Worm (Caenorhabditis elegans): ENCODE results near the gene Y37D8A.5.

The Y37D8A.5 gene

DNA sequence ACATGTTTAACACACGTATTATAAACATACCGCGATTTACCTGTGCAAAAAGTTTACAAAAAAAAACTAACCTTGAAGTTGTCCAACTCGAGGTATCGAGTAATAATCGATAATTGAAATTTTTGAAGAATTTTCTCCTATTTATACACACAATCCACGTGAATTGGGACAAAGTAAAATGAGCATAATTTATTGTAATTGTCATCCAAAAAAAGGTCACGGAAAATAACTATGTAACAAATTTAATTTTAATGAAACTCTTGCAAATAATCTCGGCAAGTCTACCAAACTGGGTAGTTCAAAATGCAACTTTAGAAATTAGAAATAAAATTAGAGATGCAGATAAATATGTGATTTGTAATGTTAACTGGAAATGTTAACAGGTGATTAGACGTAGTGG lies at the start of gene Y37D8A.5:
Gene Y37D8A.5 (minus strand): TSS at position 101 of the 400 bp plus-strand sequence.
- TF ChIP-seq dao-5 (tag; optimal IDR thresholded peaks at IDR 0.05) (no peak), him-1 (tag; optimal IDR thresholded peaks at IDR 0.05) (no peak), W03F9.2 (tag; optimal IDR thresholded peaks at IDR 0.05) (no peak)

DNA sequence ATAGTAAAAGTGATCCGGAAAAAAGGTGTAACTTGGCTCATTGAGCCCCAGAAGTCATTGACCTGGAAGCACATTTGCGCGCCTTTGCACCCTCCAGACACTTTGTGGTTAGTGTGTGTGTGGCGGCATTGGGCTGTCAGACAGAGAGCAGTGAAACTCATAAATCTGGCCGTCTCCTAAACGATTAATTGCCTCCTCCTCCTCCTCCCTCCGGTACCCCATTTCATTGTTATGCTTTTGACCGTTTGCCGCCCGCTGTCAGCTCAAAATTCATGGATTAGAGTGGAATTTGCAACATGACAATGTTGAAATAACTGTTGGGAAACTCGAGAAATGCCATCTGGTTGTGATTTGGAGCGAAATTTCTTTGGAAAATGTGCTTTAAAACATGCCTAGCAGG lies 48.8 kb upstream of the Y37D8A.5 start:
- TF ChIP-seq dao-5 (tag; optimal IDR thresholded peaks at IDR 0.05) (no peak), him-1 (tag; optimal IDR thresholded peaks at IDR 0.05) (no peak), W03F9.2 (tag; optimal IDR thresholded peaks at IDR 0.05) (no peak)

DNA sequence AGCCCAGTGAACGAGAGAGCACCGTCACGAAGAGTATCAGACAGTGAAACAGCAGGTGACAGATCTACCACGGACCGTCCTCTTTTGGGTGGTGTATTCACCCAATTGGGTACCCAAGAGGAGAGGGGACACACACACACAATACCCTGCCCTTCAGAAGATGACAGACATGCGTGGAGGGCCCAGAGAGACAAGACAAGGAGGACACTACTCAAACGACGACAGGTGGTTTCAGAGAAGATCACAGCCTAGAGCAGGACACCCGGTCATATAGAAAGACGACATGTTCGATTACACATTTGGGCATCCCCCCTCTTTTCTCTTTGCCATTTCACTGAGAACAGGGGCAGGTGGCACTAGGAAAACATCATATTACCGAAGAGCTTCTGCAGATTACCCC lies 38.9 kb upstream of the Y37D8A.5 start:
- TF ChIP-seq him-1 (tag; optimal IDR thresholded peaks at IDR 0.05), result no peak
- no peak for TF ChIP-seq W03F9.2 (tag; optimal IDR thresholded peaks at IDR 0.05)
- no peak for TF ChIP-seq dao-5 (tag; optimal IDR thresholded peaks at IDR 0.05)

DNA sequence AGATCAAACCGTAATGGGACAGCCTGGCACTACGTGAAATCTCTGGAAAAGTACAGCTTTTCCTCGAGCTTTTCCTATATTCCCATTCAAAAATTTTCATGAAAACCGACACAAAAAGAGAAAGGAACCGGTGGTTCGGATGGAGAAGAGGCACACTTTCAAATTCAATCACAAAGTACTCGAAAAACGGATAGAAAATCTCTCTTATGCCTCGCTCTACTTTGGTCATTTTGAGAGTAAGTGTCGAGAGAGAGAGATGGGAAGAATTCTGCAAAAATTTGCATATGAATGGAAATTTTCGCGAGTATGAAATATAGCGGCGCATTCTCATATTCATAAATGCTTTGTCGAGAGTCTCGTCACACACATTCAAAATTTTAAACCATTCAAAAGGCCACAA lies 37.5 kb upstream of the Y37D8A.5 start:
- TF ChIP-seq W03F9.2 (tag; optimal IDR thresholded peaks at IDR 0.05) (no peak), dao-5 (tag; optimal IDR thresholded peaks at IDR 0.05) (no peak), him-1 (tag; optimal IDR thresholded peaks at IDR 0.05) (no peak)

DNA sequence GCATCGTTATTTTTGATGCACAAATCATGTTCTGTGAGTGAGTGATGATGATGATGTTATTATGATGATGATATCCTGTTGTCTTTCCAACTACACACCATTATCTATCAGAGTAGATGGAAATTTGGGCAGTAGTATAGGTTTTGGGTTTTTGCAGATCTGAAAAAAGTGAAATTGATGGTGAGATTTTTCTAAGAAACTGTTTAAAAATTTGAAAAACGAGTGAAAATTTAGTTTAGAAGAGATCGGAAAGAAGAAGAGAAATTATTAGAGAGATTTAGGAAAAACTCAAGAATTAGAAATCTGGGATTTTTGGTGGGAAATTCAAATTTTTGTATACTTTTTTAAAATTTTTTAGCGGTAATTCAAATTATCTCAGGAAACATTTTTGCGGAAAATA lies 36.3 kb upstream of the Y37D8A.5 start, which contains the start of the genes Y37D8A.29 and unc-71:
Gene Y37D8A.29 (minus strand): TSS at position 101 of the 400 bp plus-strand sequence.
Gene unc-71 (minus strand): TSS at position 159 of the 400 bp plus-strand sequence.
- TF ChIP-seq W03F9.2 (tag; optimal IDR thresholded peaks at IDR 0.05) (no peak), dao-5 (tag; optimal IDR thresholded peaks at IDR 0.05) (no peak), him-1 (tag; optimal IDR thresholded peaks at IDR 0.05) (no peak)

DNA sequence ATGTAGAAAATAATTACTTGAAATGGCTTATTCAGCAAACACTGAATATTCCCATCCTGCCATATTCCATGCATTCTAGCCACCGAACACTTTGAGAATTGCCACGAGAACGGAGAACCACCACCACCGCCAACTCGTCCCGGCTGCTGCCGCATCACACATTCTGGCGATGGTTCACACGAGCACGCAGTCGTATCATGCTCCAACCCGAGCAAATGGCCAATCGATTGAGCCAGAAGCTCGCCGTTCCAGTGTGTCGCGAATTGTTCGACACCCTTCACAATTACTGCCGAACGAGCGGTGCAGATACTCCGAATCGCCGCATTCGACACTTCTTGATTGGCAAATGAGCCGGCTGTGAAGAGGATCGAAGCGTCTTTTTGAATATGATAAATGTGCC lies 29.9 kb upstream of the Y37D8A.5 start:
- TF ChIP-seq him-1 (tag; optimal IDR thresholded peaks at IDR 0.05), result no peak
- no peak for TF ChIP-seq dao-5 (tag; optimal IDR thresholded peaks at IDR 0.05)
- TF ChIP-seq W03F9.2 (tag; optimal IDR thresholded peaks at IDR 0.05), result no peak

DNA sequence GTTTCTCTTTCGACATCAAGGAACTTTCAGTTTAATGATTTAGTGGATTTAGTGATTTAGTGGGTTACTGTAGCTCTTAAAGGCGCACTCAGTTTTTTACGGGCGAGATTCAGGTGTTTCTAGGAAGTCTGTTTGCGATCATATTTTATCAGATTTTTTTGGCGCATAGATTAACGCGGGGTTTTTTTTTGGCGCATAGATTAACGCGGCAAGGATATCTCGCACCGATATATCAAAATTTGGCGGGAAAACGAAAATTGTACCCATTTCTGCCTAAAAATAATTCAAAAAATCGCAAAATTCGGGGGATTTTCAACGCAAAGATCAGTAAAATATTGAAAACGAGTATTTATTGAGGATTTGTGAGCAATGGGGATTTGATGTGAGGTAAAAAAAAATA lies 25.4 kb upstream of the Y37D8A.5 start:
- TF ChIP-seq W03F9.2 (tag; optimal IDR thresholded peaks at IDR 0.05) (no peak), dao-5 (tag; optimal IDR thresholded peaks at IDR 0.05) (no peak), him-1 (tag; optimal IDR thresholded peaks at IDR 0.05) (no peak)

DNA sequence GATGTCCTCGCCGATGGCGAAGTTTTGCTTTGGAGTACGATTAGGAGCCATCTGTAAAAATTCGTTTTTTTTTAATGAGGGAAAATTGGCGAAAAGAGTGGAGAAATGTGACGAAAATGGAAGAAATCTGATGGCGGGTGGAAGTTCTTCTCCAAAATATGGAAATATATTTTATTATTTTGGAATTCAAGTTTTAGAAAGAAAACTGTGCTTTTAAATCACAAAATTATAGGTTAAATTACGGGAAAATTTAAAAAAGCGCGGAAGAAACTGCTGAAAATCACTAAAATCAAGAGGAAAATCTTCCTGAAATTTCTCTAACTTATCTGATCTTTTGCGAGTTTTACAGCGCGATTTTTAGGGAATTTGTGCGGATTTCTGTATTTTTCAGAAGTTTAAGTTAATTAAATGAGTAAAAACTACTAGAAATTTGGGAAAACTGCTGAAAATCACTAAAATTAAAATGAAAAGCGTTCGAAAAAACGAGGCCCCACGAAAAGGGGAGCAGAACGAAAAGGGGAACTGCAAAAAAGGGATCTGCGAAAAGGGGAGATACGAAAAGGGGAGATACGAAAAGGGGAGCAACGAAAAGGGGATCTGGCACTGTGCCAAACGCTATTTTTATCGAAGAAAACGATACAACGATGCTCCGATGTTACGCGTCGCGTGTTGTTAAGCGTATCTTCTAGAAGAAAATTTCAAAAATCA lies 22.4 kb upstream of the Y37D8A.5 start, which contains the start of the genes cec-7 and enu-3.5:
Gene cec-7 (minus strand): TSS at position 51 of the 708 bp plus-strand sequence.
Gene enu-3.5 (plus strand): TSS at position 670 of the 708 bp plus-strand sequence.
- TF ChIP-seq W03F9.2 (tag; optimal IDR thresholded peaks at IDR 0.05) (no peak), him-1 (tag; optimal IDR thresholded peaks at IDR 0.05) (no peak), dao-5 (tag; optimal IDR thresholded peaks at IDR 0.05) (no peak)

DNA sequence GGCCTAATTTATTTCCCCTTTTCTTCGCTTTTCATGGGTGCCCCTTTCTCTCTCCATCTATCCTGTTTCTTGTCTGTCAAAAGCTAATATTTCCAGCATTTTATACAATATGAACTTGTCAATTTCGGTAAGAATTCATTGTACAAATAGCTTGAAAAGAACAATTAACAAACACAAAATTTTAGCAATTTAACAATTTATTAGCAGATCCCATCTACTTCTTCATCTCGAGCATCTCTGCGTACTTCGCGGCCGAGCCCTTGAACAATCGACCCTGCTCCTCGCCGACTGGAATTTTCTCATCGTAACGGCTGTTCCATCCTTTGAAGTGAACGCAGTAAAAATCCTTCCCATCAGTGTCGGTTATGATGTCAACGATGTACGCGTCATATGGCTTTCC lies 20.4 kb upstream of the Y37D8A.5 start:
- TF ChIP-seq dao-5 (tag; optimal IDR thresholded peaks at IDR 0.05) (no peak), W03F9.2 (tag; optimal IDR thresholded peaks at IDR 0.05) (no peak), him-1 (tag; optimal IDR thresholded peaks at IDR 0.05) (no peak)

DNA sequence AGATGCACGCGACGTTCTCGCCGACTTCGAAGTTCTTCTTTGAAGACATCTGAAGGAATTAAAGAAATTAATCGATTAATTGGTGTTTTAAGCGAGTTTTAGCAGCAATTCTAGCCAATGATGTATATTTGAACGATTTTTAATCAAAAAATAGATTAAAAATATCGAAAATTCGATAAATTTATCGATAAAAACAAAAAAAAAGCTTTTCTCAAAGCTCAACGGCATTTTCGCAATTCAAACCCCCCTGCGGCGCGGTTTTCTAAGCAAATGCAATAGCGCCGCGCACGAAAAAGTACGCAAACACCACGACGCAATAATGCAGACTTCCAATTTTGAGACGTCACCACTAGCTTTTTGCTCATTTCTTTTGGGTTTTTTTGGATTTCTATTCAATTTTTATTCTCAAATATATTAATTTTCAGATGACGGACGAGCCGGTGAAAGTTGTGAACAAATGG lies 19.3 kb upstream of the Y37D8A.5 start, which contains the start of the genes mrg-1 and spcs-2:
Gene mrg-1 (minus strand): TSS at position 51 of the 461 bp plus-strand sequence.
Gene spcs-2 (plus strand): TSS at position 426 of the 461 bp plus-strand sequence.
- TF ChIP-seq dao-5 (tag; optimal IDR thresholded peaks at IDR 0.05), result no peak
- peak; percentile 59 for TF ChIP-seq him-1 (tag; optimal IDR thresholded peaks at IDR 0.05)
- peak; percentile 94 for TF ChIP-seq W03F9.2 (tag; optimal IDR thresholded peaks at IDR 0.05)

DNA sequence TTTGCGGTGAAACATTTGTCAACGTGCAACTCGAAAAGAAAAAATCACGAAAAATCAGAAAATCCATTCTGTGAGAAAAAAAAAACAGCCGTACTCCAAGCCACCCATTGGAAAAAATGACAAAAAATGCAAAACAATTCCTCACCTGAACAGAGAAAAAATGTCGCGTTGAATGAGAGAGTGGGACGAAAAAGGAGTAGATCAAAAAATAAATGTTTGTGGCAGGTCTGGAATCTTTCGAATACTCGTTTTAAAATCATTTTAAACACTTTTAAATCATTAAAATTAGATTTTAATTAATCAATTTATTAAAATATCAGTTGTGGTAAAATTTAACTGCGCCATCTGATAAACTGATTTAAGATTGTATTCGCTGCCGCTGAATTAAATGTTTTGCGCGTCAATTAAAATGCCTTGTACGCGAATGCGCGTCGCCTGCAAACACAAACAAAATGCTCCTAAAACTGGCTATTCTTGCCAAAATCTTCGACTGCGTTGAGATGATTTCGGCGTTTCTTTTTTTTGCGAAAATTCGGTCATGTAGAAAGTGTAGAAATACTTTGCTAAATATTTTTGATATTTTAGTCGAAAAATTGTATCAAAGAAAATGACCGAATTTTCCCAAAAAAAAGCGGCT lies 14.9 kb upstream of the Y37D8A.5 start, which contains the start of gene Y37D8A.6:
Gene Y37D8A.6 (minus strand): TSS at position 238 of the 637 bp plus-strand sequence.
- no peak for TF ChIP-seq W03F9.2 (tag; optimal IDR thresholded peaks at IDR 0.05)
- no peak for TF ChIP-seq dao-5 (tag; optimal IDR thresholded peaks at IDR 0.05)
- no peak for TF ChIP-seq him-1 (tag; optimal IDR thresholded peaks at IDR 0.05)

DNA sequence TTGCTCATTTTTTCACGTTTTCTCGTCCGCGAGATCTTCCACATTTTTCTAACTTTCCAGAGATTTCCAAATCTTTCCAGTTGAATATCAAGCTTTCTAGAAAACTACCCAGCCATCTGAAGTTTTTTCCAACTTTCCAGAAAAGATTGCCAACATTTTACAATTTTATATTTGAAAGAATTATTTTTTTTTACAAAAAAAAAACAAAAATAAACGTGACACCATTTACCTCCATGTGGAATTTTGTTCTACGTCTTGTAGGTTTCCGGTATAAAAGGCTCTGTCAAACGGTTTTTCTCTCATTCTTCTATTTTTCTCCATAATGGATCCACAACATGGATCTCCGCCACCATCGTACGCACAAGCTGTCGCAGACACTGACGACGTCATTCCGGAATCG lies 9.4 kb upstream of the Y37D8A.5 start, which contains the start of gene Y37D8A.8:
Gene Y37D8A.8 (plus strand): TSS at position 301 of the 400 bp plus-strand sequence.
- TF ChIP-seq dao-5 (tag; optimal IDR thresholded peaks at IDR 0.05) (no peak), him-1 (tag; optimal IDR thresholded peaks at IDR 0.05) (no peak), W03F9.2 (tag; optimal IDR thresholded peaks at IDR 0.05) (no peak)

DNA sequence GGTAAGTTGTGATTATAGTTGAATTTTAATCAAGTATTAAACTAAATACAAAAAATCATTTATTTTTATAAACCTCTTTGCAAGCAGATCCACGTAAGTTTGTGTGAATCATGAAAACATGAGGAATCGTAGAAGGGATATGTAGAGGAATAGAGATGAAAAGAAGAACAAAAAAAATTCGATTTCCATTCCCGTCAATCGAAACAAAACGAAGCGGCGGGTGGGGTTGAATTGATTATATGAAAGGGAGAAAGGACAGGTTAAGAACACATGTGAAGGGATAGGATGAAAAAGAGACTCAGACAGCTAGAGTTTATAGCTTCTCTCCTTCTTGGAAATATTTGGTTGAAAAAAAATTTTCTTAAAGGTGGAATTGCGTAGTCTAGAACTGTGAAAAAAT lies 4.8 kb upstream of the Y37D8A.5 start:
- TF ChIP-seq W03F9.2 (tag; optimal IDR thresholded peaks at IDR 0.05), result no peak
- TF ChIP-seq dao-5 (tag; optimal IDR thresholded peaks at IDR 0.05), result no peak
- TF ChIP-seq him-1 (tag; optimal IDR thresholded peaks at IDR 0.05), result no peak

DNA sequence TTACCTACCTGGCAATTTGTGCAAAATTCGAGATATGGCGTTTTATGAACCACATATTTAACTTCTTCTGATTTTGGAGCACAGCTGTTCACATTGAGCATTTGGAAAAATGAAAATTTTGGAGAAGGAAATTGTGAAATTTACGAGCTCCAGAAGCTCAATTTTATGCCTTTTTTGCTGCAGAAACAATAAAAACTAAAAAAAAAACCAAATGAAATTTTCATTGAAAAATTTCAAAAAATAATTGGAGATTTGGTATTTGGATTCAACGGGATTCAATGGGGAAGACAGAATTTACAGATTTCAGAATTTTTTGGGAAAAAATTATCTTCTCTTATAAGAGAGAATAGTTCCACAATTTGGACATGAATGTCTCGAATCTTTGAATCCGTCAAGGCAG lies 1.3 kb upstream of the Y37D8A.5 start, which contains the start of gene Y37D8A.26:
Gene Y37D8A.26 (minus strand): TSS at position 101 of the 400 bp plus-strand sequence.
- TF ChIP-seq dao-5 (tag; optimal IDR thresholded peaks at IDR 0.05) (no peak), him-1 (tag; optimal IDR thresholded peaks at IDR 0.05) (no peak), W03F9.2 (tag; optimal IDR thresholded peaks at IDR 0.05) (no peak)

Data from whole organism, L4/young adult.